Worm (Caenorhabditis elegans) whole organism, young adult: ENCODE data around the gene C49F5.8.

Source experiments
- B0019.2 ChIP-seq: fragments of 200-800 bp; sonication (Bioruptor generic); conservative IDR thresholded peaks from 2 replicates; pipeline ENCODE4 v1.3.6; 2022; ENCODE audit warnings: missing genetic modification reagents, missing genetic modification characterization, missing compliant biosample characterization
- F23B12.7 ChIP-seq: sonication (generic microtip); optimal IDR thresholded peaks from 2 replicates; lab custom pipeline; 2017; ENCODE audit warnings: missing genetic modification characterization, mild to moderate bottlenecking, missing compliant biosample characterization, antibody characterized with exemption, moderate library complexity; ENCODE audit not compliant: insufficient read depth
- F57C9.4 ChIP-seq: sonication (generic microtip); optimal IDR thresholded peaks from 2 replicates; lab custom pipeline; 2017; ENCODE audit warnings: mild to moderate bottlenecking, missing genetic modification characterization, missing compliant biosample characterization
- ZK185.1 ChIP-seq: sonication (generic microtip); optimal IDR thresholded peaks from 2 replicates; lab custom pipeline; 2016; ENCODE audit warnings: mild to moderate bottlenecking, missing genetic modification characterization, missing compliant biosample characterization; ENCODE audit not compliant: poor library complexity, severe bottlenecking
- ama-1 ChIP-seq, 3 experiments: fragments of 150-350 bp in 1 of 3; sonication (generic microtip) in 2 of 3; optimal IDR thresholded peaks; 2 replicates each; lab custom pipeline; 2014 to 2018; ENCODE audit warnings: missing biosample characterization in 2 of 3, missing genetic modification characterization in 2 of 3, missing genetic modification reagents in 2 of 3
- chd-7 ChIP-seq: sonication (generic microtip); optimal IDR thresholded peaks from 2 replicates; lab custom pipeline; 2016; ENCODE audit warnings: mild to moderate bottlenecking, missing genetic modification characterization, moderate library complexity, missing compliant biosample characterization
- gei-17 ChIP-seq: fragments of 200-800 bp; sonication (Bioruptor generic); optimal IDR thresholded peaks from 2 replicates; lab custom pipeline; 2018; ENCODE audit warnings: mild to moderate bottlenecking, missing genetic modification characterization, missing compliant biosample characterization
- him-1 ChIP-seq: sonication (generic microtip); optimal IDR thresholded peaks from 2 replicates; lab custom pipeline; 2016; ENCODE audit warnings: missing genotype, missing genetic modification reagents, missing genetic modification characterization, missing compliant biosample characterization
- let-526 ChIP-seq: fragments of 200-800 bp; sonication (Bioruptor generic); IDR thresholded peaks from 2 replicates; pipeline ENCODE4 v1.3.6; 2022; ENCODE audit warnings: missing genetic modification reagents, missing genetic modification characterization, missing compliant biosample characterization
- lin-35 ChIP-seq, 3 experiments: fragments of 150-350 bp in 2 of 3; sonication (generic microtip) in 1 of 3; optimal IDR thresholded peaks; 2 replicates each; lab custom pipeline; 2014 to 2018; ENCODE audit warnings: missing biosample characterization in 3 of 3, missing genetic modification characterization in 3 of 3, missing genetic modification reagents in 3 of 3
- lsy-27 ChIP-seq: sonication (generic microtip); optimal IDR thresholded peaks from 2 replicates; lab custom pipeline; 2017; ENCODE audit warnings: missing genetic modification characterization, mild to moderate bottlenecking, missing compliant biosample characterization, antibody characterized with exemption, missing genotype, borderline replicate concordance; ENCODE audit not compliant: insufficient read depth
- madf-3 ChIP-seq: fragments of 200-800 bp; sonication (Bioruptor generic); IDR thresholded peaks from 2 replicates; pipeline ENCODE4 v1.3.6; 2022; ENCODE audit warnings: missing genetic modification reagents, missing genetic modification characterization, missing compliant biosample characterization
- mel-28 ChIP-seq: sonication (generic microtip); optimal IDR thresholded peaks from 2 replicates; lab custom pipeline; 2016; ENCODE audit warnings: borderline replicate concordance, mild to moderate bottlenecking, missing genetic modification characterization, missing compliant biosample characterization
- snpc-4 ChIP-seq, 5 experiments: fragments of 150-350 bp in 1 of 5; sonication (generic microtip) in 4 of 5; optimal IDR thresholded peaks; 2 replicates each; lab custom pipeline; 2014 to 2018; ENCODE audit warnings: missing genetic modification characterization in 5 of 5, missing biosample characterization in 3 of 5, antibody characterized with exemption in 2 of 5, mild to moderate bottlenecking in 2 of 5, missing compliant biosample characterization in 2 of 5, missing genotype in 2 of 5, moderate library complexity in 2 of 5, missing genetic modification reagents in 1 of 5

DNA sequence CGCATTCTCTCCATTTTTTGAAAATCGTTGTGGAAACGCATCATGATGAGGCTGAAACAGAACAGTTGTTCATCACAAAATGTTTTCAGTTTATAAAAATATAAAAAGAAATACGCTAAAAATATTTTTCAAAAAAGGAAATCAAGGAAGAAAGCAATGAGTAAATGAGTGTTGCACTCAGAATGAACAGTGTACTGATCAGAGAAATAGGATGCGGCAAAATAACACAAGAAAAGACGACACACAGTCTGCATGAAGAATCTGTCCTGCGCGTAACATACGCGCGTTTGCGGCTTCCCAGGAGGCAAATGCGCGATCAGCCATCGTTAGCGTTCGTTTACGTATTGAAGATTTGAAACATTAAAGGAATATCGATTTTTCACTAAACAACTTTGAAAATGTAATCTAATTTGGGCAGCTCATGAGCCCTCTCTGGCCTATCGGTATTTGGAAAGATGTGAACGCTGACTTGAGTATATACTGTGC, 23.7 kb downstream of the C49F5.8 start, which contains the start of gene C49F5.3:
- TF ChIP-seq madf-3 (no peak), him-1 (no peak), ama-1 (optimal IDR thresholded peaks at IDR 0.05; lab: Kevin White, UChicago) (no peak), ama-1 (GFP tag; optimal IDR thresholded peaks at IDR 0.05; lab: Kevin White, UChicago) (no peak), lin-35 (GFP tag; optimal IDR thresholded peaks at IDR 0.05; lab: Kevin White, UChicago) (no peak), ZK185.1 (tag; lab: Kevin White, UChicago) (no peak), let-526 (GFP tag; lab: Robert Waterston, UW) (no peak), F23B12.7 (tag; lab: Kevin White, UChicago) (no peak), lsy-27 (tag; lab: Kevin White, UChicago) (no peak), snpc-4 (GFP tag; optimal IDR thresholded peaks at IDR 0.05; lab: Kevin White, UChicago) (no peak), snpc-4 (tag; optimal IDR thresholded peaks at IDR 0.05; lab: Kevin White, UChicago) (no peak), chd-7 (tag; lab: Kevin White, UChicago) (no peak), F57C9.4 (tag; lab: Kevin White, UChicago) (no peak), mel-28 (tag; lab: Kevin White, UChicago) (no peak), B0019.2 (no peak), gei-17 (GFP tag; lab: Kevin White, UChicago) (no peak)
